Worm (Caenorhabditis elegans): Measurements from ENCODE around the gene F40G9.9.

Gene F40G9.9

DNA sequence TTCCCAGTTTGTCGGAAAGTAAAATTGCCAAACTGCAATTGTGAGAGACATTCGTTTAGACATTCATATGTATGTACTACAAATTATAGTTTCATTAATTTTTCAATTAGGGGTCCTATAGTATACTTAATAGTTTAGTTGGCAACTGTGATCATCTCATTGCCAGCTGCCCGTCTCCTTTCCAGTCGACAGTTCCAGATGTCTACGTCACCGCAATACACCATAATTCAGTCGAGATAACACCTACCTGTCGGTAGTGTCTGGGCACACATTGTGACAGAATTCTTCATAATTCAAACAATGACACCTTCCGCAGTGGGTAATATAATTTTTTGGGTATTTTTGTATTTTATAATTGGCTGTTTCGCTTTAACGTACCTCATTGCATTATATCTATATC lies 2.0 kb upstream of the F40G9.9 start, which contains the start of gene F40G9.19:
Gene F40G9.19, plus strand, starts transcription at position 301 of the 400 bp plus-strand sequence.
- TF ChIP-seq isw-1 (GFP tag; IDR thresholded peaks at IDR 0.05), result no peak
- no peak for TF ChIP-seq egl-27 (tag; optimal IDR thresholded peaks at IDR 0.05)
- TF ChIP-seq mdl-1 (tag; optimal IDR thresholded peaks at IDR 0.05), result no peak
- TF ChIP-seq nhr-11 (tag; optimal IDR thresholded peaks at IDR 0.05), result no peak
- TF ChIP-seq ceh-88 (GFP tag; IDR thresholded peaks at IDR 0.05), result no peak
- no peak for TF ChIP-seq tlp-1 (tag; optimal IDR thresholded peaks at IDR 0.05)

DNA sequence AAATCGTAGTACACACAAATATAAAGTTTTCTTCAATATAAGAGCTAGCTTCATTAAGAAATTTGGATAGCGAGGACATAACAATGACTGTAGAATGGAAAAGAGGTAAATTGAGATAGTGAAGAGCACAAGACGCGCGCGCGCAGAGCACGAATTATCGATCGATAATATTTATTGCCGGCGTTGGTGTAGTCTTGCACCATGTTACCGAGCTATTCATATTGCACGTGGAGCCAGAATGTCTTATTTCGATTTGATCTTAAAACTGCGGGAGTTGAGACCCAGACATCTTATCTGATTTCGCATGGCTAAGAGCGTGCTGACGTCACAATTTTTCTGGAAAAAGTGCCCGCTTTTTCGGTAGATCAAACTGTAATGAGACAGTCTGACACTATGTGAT lies 2.0 kb downstream of the F40G9.9 start, which contains the start of gene F40G9.18:
Gene F40G9.18, minus strand, starts transcription at position 101 of the 400 bp plus-strand sequence.
- TF ChIP-seq efl-1 (optimal IDR thresholded peaks at IDR 0.05), result no peak
- TF ChIP-seq efl-1 (GFP tag; optimal IDR thresholded peaks at IDR 0.05 in 1 of 2), result no peak
- no peak for TF ChIP-seq ceh-88 (GFP tag; IDR thresholded peaks at IDR 0.05)
- no peak for TF ChIP-seq egl-27 (tag; optimal IDR thresholded peaks at IDR 0.05)
- no peak for TF ChIP-seq rnt-1 (tag; optimal IDR thresholded peaks at IDR 0.05)
- no peak for TF ChIP-seq C34B4.2 (tag; optimal IDR thresholded peaks at IDR 0.05)

DNA sequence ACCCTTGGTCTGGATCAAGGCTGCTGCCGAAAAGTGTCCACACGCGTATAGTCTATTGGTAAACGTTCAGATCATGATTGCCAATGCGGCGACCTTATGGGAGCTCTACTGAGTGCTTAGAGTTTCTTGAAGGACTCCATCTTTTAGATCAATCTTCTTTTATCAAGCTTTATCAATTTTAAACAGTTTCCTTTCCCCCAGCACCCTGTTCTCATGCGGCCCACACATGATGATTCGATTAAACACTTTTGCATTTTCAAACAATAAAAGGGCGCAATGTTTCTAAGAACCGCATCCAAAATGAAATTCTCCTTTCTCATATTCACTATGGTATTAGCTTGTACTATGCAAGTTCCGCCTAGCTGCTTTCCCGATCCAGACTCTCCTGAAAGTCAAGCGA lies 6.1 kb downstream of the F40G9.9 start, which contains the start of gene F40G9.7:
Gene F40G9.7, plus strand, starts transcription at position 301 of the 400 bp plus-strand sequence.
- no peak for TF ChIP-seq C34B4.2 (tag; optimal IDR thresholded peaks at IDR 0.05)
- no peak for TF ChIP-seq nhr-90 (tag; optimal IDR thresholded peaks at IDR 0.05; ENCODE audit: poor library complexity)
- TF ChIP-seq sox-4 (tag; optimal IDR thresholded peaks at IDR 0.05), result no peak

DNA sequence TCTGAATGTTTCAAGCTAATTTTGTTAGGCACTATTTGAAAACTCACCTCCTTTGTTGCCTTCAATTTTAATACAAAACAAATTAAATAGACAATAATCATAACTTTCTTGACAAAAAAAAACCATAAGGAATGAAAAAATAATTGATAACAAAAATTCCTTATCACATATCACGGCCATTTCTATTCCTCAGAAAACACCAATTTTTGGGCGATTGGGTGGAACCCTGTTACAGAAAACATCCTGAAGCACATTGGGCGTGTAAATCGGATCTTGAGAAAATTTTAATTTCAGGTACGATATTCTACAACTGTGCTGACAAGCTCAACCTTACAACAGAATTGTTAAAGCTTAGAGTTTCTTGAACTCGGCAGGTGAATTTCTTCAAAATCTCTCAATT lies 6.7 kb downstream of the F40G9.9 start, which contains the start of gene F40G9.8:
Gene F40G9.8, minus strand, starts transcription at position 101 of the 400 bp plus-strand sequence.
- TF ChIP-seq C34B4.2 (tag; optimal IDR thresholded peaks at IDR 0.05), result no peak
- no peak for TF ChIP-seq lin-35 (GFP tag; optimal IDR thresholded peaks at IDR 0.05)
- no peak for TF ChIP-seq ceh-88 (GFP tag; IDR thresholded peaks at IDR 0.05)

DNA sequence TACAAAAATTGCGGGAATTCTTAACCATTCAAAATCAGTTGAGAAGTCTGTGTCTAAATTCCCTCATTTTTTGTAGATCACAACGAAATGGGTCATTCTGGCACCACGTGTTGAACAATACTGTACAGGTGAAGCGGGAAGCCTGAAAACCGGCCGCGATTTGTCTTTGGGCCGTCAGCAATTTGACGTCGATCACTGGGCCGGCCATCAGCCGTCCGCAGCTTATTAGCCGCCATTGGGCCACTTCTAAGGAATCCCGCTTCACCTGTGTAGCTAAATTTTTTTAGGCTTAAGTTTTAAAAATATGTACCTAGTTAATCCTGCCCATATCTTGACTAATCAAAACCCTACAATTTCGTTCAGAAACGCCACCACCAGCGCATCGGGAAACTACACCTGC lies 11.9 kb downstream of the F40G9.9 start:
- no peak for TF ChIP-seq ama-1 (optimal IDR thresholded peaks at IDR 0.05)
- no peak for TF ChIP-seq mef-2 (tag; optimal IDR thresholded peaks at IDR 0.05)
- no peak for TF ChIP-seq unc-30 (tag; optimal IDR thresholded peaks at IDR 0.05)
- no peak for TF ChIP-seq nhr-237 (tag; optimal IDR thresholded peaks at IDR 0.05)
- TF ChIP-seq isw-1 (GFP tag; IDR thresholded peaks at IDR 0.05), result no peak
- TF ChIP-seq fkh-4 (tag; optimal IDR thresholded peaks at IDR 0.05; ENCODE audit: borderline replicate concordance), result no peak
- no peak for TF ChIP-seq alr-1 (tag; optimal IDR thresholded peaks at IDR 0.05; ENCODE audit: borderline replicate concordance)
- TF ChIP-seq sptf-1 (tag; optimal IDR thresholded peaks at IDR 0.05), result no peak
- TF ChIP-seq nhr-19 (GFP tag; conservative IDR thresholded peaks at IDR 0.05), result no peak
- no peak for TF ChIP-seq dpl-1 (GFP tag; optimal IDR thresholded peaks at IDR 0.05)
- no peak for TF ChIP-seq unc-98 (GFP tag; IDR thresholded peaks at IDR 0.05)
- TF ChIP-seq blmp-1 (tag; optimal IDR thresholded peaks at IDR 0.05), result no peak
- no peak for TF ChIP-seq C04F5.9 (tag; optimal IDR thresholded peaks at IDR 0.05)
- no peak for TF ChIP-seq ceh-63 (GFP tag; optimal IDR thresholded peaks at IDR 0.05)
- TF ChIP-seq dsc-1 (tag; optimal IDR thresholded peaks at IDR 0.05), result no peak
- TF ChIP-seq rnt-1 (tag; optimal IDR thresholded peaks at IDR 0.05), result no peak
- TF ChIP-seq nhr-28 (tag; optimal IDR thresholded peaks at IDR 0.05), result no peak

DNA sequence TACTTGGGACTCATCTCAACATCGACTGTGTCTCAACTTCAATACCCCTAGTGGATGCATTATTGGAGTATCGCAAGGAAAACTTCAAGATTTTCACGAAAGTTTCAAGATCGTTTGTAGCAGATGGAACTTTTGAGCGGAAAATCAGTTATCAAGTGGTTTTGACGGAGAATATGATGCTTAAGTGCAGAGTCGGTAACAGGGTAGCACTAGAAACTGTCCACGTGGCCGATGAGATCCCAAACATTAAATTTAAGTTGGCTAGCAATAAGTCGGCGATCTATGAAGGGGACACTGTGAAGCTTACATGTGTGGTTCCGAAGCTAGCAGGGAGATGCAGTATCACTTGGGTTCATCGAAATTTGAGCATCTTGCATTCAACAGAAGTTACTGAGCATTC lies 12.4 kb downstream of the F40G9.9 start:
- TF ChIP-seq lin-14 (GFP tag; optimal IDR thresholded peaks at IDR 0.05), result no peak
- TF ChIP-seq ceh-82 (tag; optimal IDR thresholded peaks at IDR 0.05), result no peak
- TF ChIP-seq nhr-28 (tag; optimal IDR thresholded peaks at IDR 0.05), result no peak
- no peak for TF ChIP-seq alr-1 (tag; optimal IDR thresholded peaks at IDR 0.05; ENCODE audit: borderline replicate concordance)
- TF ChIP-seq jun-1 (tag; optimal IDR thresholded peaks at IDR 0.05), result no peak
- no peak for TF ChIP-seq irx-1 (tag; optimal IDR thresholded peaks at IDR 0.05)
- no peak for TF ChIP-seq aha-1 (tag; optimal IDR thresholded peaks at IDR 0.05)
- TF ChIP-seq lin-39 (tag; optimal IDR thresholded peaks at IDR 0.05), result no peak
- no peak for TF ChIP-seq unc-30 (tag; optimal IDR thresholded peaks at IDR 0.05)
- TF ChIP-seq dsc-1 (tag; optimal IDR thresholded peaks at IDR 0.05), result no peak
- no peak for TF ChIP-seq sptf-1 (tag; optimal IDR thresholded peaks at IDR 0.05)
- no peak for TF ChIP-seq nhr-20 (tag; optimal IDR thresholded peaks at IDR 0.05)
- TF ChIP-seq dpl-1 (GFP tag; optimal IDR thresholded peaks at IDR 0.05), result no peak
